Worm (Caenorhabditis elegans): ENCODE measurements around the gene phf-30.

- TF ChIP-seq ets-4 (GFP tag; optimal IDR thresholded peaks at IDR 0.05), result no peak
- TF ChIP-seq Y56A3A.18 (GFP tag; IDR thresholded peaks at IDR 0.05), result no peak
- no peak for TF ChIP-seq egrh-3 (GFP tag; IDR thresholded peaks at IDR 0.05)
These were observed 49.4 kb downstream of the phf-30 start for ce11 chrV:8518283-8518682.
